Worm (Caenorhabditis elegans) whole organism, L1 larva: ENCODE results near the gene clec-118.

Source experiments
- C04F5.9 ChIP-seq: sonication (generic microtip); optimal IDR thresholded peaks from 2 replicates; lab custom pipeline; 2016; ENCODE audit warnings: missing genetic modification characterization, missing compliant biosample characterization
- F16B12.6 ChIP-seq: fragments of 150-350 bp; optimal IDR thresholded peaks from 2 replicates; lab custom pipeline; 2014; ENCODE audit warnings: missing biosample characterization, missing genetic modification characterization
- aly-2 ChIP-seq: fragments of 150-350 bp; optimal IDR thresholded peaks from 2 replicates; lab custom pipeline; 2014; ENCODE audit warnings: missing biosample characterization, missing genetic modification characterization
- ama-1 ChIP-seq: fragments of 150-350 bp; optimal IDR thresholded peaks from 2 replicates; lab custom pipeline; 2014
- blmp-1 ChIP-seq: fragments of 150-350 bp; optimal IDR thresholded peaks from 2 replicates; lab custom pipeline; 2014; ENCODE audit warnings: missing biosample characterization, missing genetic modification characterization
- ceh-82 ChIP-seq, 3 experiments: fragments of 150-350 bp in 1 of 3; sonication (generic microtip) in 2 of 3; optimal IDR thresholded peaks; 2 replicates each; lab custom pipeline; 2014 to 2017; ENCODE audit warnings: missing biosample characterization in 3 of 3, missing genetic modification characterization in 3 of 3
- ceh-90 ChIP-seq: sonication (generic microtip); optimal IDR thresholded peaks from 2 replicates; lab custom pipeline; 2016; ENCODE audit warnings: missing genetic modification characterization, missing compliant biosample characterization
- dpl-1 ChIP-seq, 3 experiments: fragments of 150-350 bp in 2 of 3; sonication (generic microtip) in 1 of 3; optimal IDR thresholded peaks; 2 replicates each; lab custom pipeline; 2014 to 2017; ENCODE audit warnings: missing biosample characterization in 3 of 3, missing genetic modification characterization in 3 of 3, missing genetic modification reagents in 3 of 3
- dsc-1 ChIP-seq: sonication (generic microtip); optimal IDR thresholded peaks from 2 replicates; lab custom pipeline; 2016; ENCODE audit warnings: mild to moderate bottlenecking, missing genetic modification characterization, missing compliant biosample characterization
- efl-1 ChIP-seq, 4 experiments: fragments of 150-350 bp; optimal IDR thresholded peaks in 3 of 4; peaks in 1 of 4; 1 replicate in 1 of 4; 2 replicates in 3 of 4; lab custom pipeline; 2014; ENCODE audit warnings: missing biosample characterization in 2 of 4, missing genetic modification characterization in 2 of 4, missing genetic modification reagents in 2 of 4
- elt-2 ChIP-seq: sonication (generic microtip); optimal IDR thresholded peaks from 2 replicates; lab custom pipeline; 2016; ENCODE audit warnings: missing genetic modification characterization, mild to moderate bottlenecking, inconsistent platforms, missing compliant biosample characterization, missing genetic modification reagents
- fkh-4 ChIP-seq: sonication (generic microtip); optimal IDR thresholded peaks from 2 replicates; lab custom pipeline; 2016; ENCODE audit warnings: missing compliant biosample characterization, missing genetic modification characterization, borderline replicate concordance
- grh-1 ChIP-seq: fragments of 200-800 bp; sonication (Bioruptor generic); IDR thresholded peaks from 2 replicates; pipeline ENCODE4 v1.3.6; 2022; ENCODE audit warnings: missing genetic modification reagents, missing genetic modification characterization, missing compliant biosample characterization
- hlh-4 ChIP-seq: sonication (generic microtip); optimal IDR thresholded peaks from 2 replicates; lab custom pipeline; 2016; ENCODE audit warnings: mild to moderate bottlenecking, missing genetic modification characterization, missing compliant biosample characterization
- hpl-2 ChIP-seq: fragments of 150-350 bp; optimal IDR thresholded peaks from 2 replicates; lab custom pipeline; 2014; ENCODE audit warnings: missing biosample characterization, missing genetic modification reagents, missing genetic modification characterization
- irx-1 ChIP-seq: sonication (generic microtip); optimal IDR thresholded peaks from 2 replicates; lab custom pipeline; 2016; ENCODE audit warnings: missing genetic modification characterization, missing compliant biosample characterization
- lin-13 ChIP-seq: fragments of 150-350 bp; optimal IDR thresholded peaks from 2 replicates; lab custom pipeline; 2014; ENCODE audit warnings: missing biosample characterization, missing genetic modification reagents, missing genetic modification characterization
- lin-35 ChIP-seq, 2 experiments: fragments of 150-350 bp; optimal IDR thresholded peaks; 2 replicates each; lab custom pipeline; 2014; ENCODE audit warnings: missing biosample characterization in 2 of 2, missing genetic modification characterization in 2 of 2, missing genetic modification reagents in 2 of 2
- lir-3 ChIP-seq: sonication (generic microtip); optimal IDR thresholded peaks from 2 replicates; lab custom pipeline; 2016; ENCODE audit warnings: mild to moderate bottlenecking, missing genetic modification characterization, moderate library complexity, missing compliant biosample characterization; ENCODE audit not compliant: poor library complexity
- lsy-2 ChIP-seq, 2 experiments: fragments of 150-350 bp; optimal IDR thresholded peaks; 2 replicates each; lab custom pipeline; 2014; ENCODE audit warnings: missing biosample characterization in 2 of 2, missing genetic modification characterization in 2 of 2
- mdl-1 ChIP-seq, 2 experiments: fragments of 150-350 bp; optimal IDR thresholded peaks; 2 replicates each; lab custom pipeline; 2014 to 2017; ENCODE audit warnings: missing biosample characterization in 2 of 2, missing genetic modification characterization in 2 of 2, inconsistent platforms in 1 of 2
- nhr-11 ChIP-seq: fragments of 150-350 bp; optimal IDR thresholded peaks from 2 replicates; lab custom pipeline; 2014; ENCODE audit warnings: missing biosample characterization, missing genetic modification characterization
- nhr-19 ChIP-seq: fragments of 200-800 bp; sonication (Bioruptor generic); conservative IDR thresholded peaks from 2 replicates; pipeline ENCODE4 v1.3.6; 2022; ENCODE audit warnings: missing genetic modification characterization, missing compliant biosample characterization
- nhr-20 ChIP-seq: sonication (generic microtip); optimal IDR thresholded peaks from 2 replicates; lab custom pipeline; 2016; ENCODE audit warnings: mild to moderate bottlenecking, missing genetic modification characterization, missing compliant biosample characterization
- nhr-47 ChIP-seq: sonication (generic microtip); optimal IDR thresholded peaks from 2 replicates; lab custom pipeline; 2016; ENCODE audit warnings: mild to moderate bottlenecking, missing genetic modification characterization, moderate library complexity, missing compliant biosample characterization
- nhr-84 ChIP-seq: sonication (generic microtip); optimal IDR thresholded peaks from 2 replicates; lab custom pipeline; 2017; ENCODE audit warnings: missing biosample characterization, missing genetic modification characterization
- nhr-85 ChIP-seq: sonication (generic microtip); peaks from one replicate; lab custom pipeline; 2016; ENCODE audit warnings: missing genetic modification characterization, inconsistent platforms, missing compliant biosample characterization
- nhr-90 ChIP-seq: sonication (generic microtip); optimal IDR thresholded peaks from 2 replicates; lab custom pipeline; 2016; ENCODE audit warnings: mild to moderate bottlenecking, missing genetic modification characterization, missing compliant biosample characterization; ENCODE audit not compliant: poor library complexity
- pqm-1 ChIP-seq: sonication (generic microtip); optimal IDR thresholded peaks from 3 replicates; lab custom pipeline; 2017; ENCODE audit warnings: missing biosample characterization, missing genetic modification characterization
- snpc-4 ChIP-seq: fragments of 150-350 bp; optimal IDR thresholded peaks from 2 replicates; lab custom pipeline; 2014; ENCODE audit warnings: missing biosample characterization, missing genetic modification characterization
- snu-23 ChIP-seq: sonication (generic microtip); optimal IDR thresholded peaks from 2 replicates; lab custom pipeline; 2016; ENCODE audit warnings: missing genetic modification characterization, missing compliant biosample characterization
- sox-4 ChIP-seq: sonication (generic microtip); optimal IDR thresholded peaks from 2 replicates; lab custom pipeline; 2016; ENCODE audit warnings: missing genetic modification characterization, missing compliant biosample characterization
- sptf-1 ChIP-seq: fragments of 150-350 bp; optimal IDR thresholded peaks from 2 replicates; lab custom pipeline; 2014; ENCODE audit warnings: missing biosample characterization, missing genetic modification characterization
- sup-37 ChIP-seq: fragments of 200-800 bp; sonication (Bioruptor generic); optimal IDR thresholded peaks from 2 replicates; lab custom pipeline; 2018; ENCODE audit warnings: mild to moderate bottlenecking, missing genetic modification characterization, missing compliant biosample characterization
- tbx-2 ChIP-seq: sonication (generic microtip); optimal IDR thresholded peaks from 2 replicates; lab custom pipeline; 2016; ENCODE audit warnings: missing genetic modification characterization, missing compliant biosample characterization
- tlp-1 ChIP-seq: fragments of 150-350 bp; optimal IDR thresholded peaks from 2 replicates; lab custom pipeline; 2014; ENCODE audit warnings: missing biosample characterization, missing genetic modification characterization
- unc-130 ChIP-seq: fragments of 150-350 bp; optimal IDR thresholded peaks from 2 replicates; lab custom pipeline; 2017; ENCODE audit warnings: missing biosample characterization, missing genetic modification characterization, inconsistent platforms
- unc-30 ChIP-seq: sonication (generic microtip); optimal IDR thresholded peaks from 2 replicates; lab custom pipeline; 2017; ENCODE audit warnings: missing biosample characterization, missing genetic modification characterization
- unc-62 ChIP-seq: fragments of 150-350 bp; optimal IDR thresholded peaks from 2 replicates; lab custom pipeline; 2014; ENCODE audit warnings: missing biosample characterization, missing genetic modification reagents, missing genetic modification characterization
- unc-86 ChIP-seq: sonication (generic microtip); optimal IDR thresholded peaks from 2 replicates; lab custom pipeline; 2016; ENCODE audit warnings: missing genetic modification characterization, missing compliant biosample characterization
- ztf-11 ChIP-seq, 2 experiments: sonication (generic microtip); optimal IDR thresholded peaks; 2 replicates each; lab custom pipeline; 2016 to 2017; ENCODE audit warnings: missing genetic modification characterization in 2 of 2, missing biosample characterization in 1 of 2, missing compliant biosample characterization in 1 of 2

Gene clec-118

DNA sequence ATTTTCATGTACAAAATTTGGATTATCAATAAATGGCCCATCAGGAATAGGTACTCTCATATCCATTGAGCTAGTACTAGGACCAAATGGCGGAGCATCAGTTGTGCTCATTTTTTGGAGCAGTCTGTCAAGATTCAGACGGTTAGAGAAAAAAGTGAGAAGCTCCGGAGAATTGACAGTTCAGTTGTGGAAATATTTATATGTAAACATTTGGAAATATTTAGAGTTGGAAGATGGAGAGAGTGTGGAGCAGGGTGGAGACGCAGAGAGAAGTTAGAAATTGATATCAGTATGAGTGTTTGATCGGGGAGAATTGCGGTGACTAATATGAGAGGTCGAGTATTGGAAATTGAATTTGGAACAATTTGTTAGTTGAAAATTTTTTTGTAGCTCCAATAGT is 8.9 kb upstream of the clec-118 start:
- TF ChIP-seq lin-13 (GFP tag; lab: Kevin White, UChicago) = no peak
- no peak for TF ChIP-seq tbx-2 (tag; lab: Kevin White, UChicago)
- TF ChIP-seq nhr-47 = no peak
- no peak for TF ChIP-seq unc-62 (GFP tag; lab: Kevin White, UChicago)
- TF ChIP-seq lin-35 (GFP tag; optimal IDR thresholded peaks at IDR 0.05; lab: Kevin White, UChicago) = peak in 1 of 2 experiments; percentile 18
- TF ChIP-seq nhr-90 (tag; lab: Kevin White, UChicago) = no peak
- TF ChIP-seq elt-2 = peak; percentile 15
- TF ChIP-seq nhr-20 = no peak
- TF ChIP-seq fkh-4 = no peak

DNA sequence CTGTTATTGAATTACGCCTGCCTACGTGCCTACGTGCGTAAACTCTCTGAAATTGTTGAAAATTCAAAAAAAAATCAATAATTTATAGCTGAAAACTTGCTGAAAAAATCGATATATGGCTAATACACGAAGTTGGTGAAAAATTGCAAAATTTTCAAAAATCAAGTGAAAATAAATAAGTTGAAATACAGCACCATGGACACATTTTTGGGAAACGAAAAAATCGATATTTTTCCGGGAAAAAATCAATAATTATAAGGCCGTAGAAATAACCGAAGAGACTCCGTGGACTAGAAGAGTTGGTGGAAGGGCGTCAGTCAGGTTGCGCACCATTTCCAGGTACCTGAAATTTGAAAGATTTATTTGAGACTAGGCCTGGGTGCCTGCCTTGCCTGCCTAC is 2.4 kb upstream of the clec-118 start:
- TF ChIP-seq unc-30 (tag; lab: Kevin White, UChicago) (no peak), ceh-82 (tag; optimal IDR thresholded peaks at IDR 0.05; lab: Kevin White, UChicago) (no peak), lsy-2 (tag; optimal IDR thresholded peaks at IDR 0.05; lab: Kevin White, UChicago) (no peak), tlp-1 (tag; lab: Kevin White, UChicago) (no peak), lir-3 (no peak), nhr-85 (tag; lab: Kevin White, UChicago) (no peak), snu-23 (GFP tag; lab: Kevin White, UChicago) (no peak), unc-130 (tag; lab: Kevin White, UChicago) (no peak), ceh-90 (tag; lab: Kevin White, UChicago) (no peak), nhr-90 (tag; lab: Kevin White, UChicago) (no peak), sptf-1 (tag; lab: Kevin White, UChicago) (no peak), grh-1 (GFP tag; lab: Robert Waterston, UW) (no peak)

ce11 chrII:608757-609156 is 3.5 kb downstream of the clec-118 start, which contains the start of gene W04H10.1:
Gene W04H10.1, plus strand, starts transcription at chrII:609057.
- TF ChIP-seq hpl-2 (GFP tag; lab: Kevin White, UChicago) = no peak
- TF ChIP-seq ztf-11 (tag; optimal IDR thresholded peaks at IDR 0.05; lab: Kevin White, UChicago) = no peak

DNA sequence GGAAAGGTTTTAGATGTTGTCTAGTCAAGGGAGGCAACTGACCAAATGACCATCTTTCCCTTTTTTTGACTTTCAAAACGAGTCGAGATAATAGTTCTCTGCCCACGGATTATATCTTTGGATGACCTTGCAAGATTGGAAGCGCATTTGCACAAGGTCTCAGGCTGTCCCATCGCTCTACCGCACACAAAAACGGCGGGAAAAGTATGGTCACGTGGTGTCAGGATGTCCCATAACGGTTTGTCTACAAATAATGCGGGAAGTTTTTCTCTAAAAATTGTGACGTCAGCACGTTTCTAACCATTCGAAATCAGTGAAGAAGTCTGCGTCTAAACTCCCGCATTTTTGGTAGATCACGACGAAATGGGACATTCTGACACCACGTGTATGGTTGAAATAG is 3.9 kb downstream of the clec-118 start, which contains the start of gene W04H10.6:
TSS of gene W04H10.6 (minus strand) at position 101 of the 400 bp plus-strand sequence.
- TF ChIP-seq nhr-85 (tag; lab: Kevin White, UChicago) (peak; percentile 78), dpl-1 (GFP tag; optimal IDR thresholded peaks at IDR 0.05; lab: Kevin White, UChicago) (peak in 2 of 3 experiments; percentile 20 to 24), snu-23 (GFP tag; lab: Kevin White, UChicago) (peak; percentile 31), grh-1 (GFP tag; lab: Robert Waterston, UW) (no peak), blmp-1 (tag; lab: Kevin White, UChicago) (peak; percentile 36)

DNA sequence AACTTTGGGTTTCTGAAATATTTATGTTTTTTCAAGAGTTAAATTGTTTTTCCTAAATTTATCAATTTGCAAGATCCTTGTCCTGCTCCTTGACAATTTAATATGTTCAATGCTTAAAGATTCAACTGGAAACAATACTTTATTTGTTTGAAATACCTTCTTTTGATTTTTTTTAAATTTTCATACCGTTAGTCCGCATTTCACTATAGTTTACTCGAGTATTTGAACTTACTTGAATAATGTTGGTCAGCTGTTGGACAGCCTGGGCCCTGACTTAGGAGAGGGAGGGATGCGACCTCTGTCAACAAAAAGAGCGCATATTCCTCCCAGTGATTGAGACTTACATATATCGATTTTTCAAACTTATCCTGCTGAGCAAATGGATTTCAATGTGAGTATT is 6.2 kb downstream of the clec-118 start, which contains the start of gene W04H10.5:
TSS of gene W04H10.5 (plus strand) at position 301 of the 400 bp plus-strand sequence.
- TF ChIP-seq unc-130 (tag; lab: Kevin White, UChicago) (no peak), hlh-4 (tag; lab: Kevin White, UChicago) (no peak), nhr-20 (no peak)

DNA sequence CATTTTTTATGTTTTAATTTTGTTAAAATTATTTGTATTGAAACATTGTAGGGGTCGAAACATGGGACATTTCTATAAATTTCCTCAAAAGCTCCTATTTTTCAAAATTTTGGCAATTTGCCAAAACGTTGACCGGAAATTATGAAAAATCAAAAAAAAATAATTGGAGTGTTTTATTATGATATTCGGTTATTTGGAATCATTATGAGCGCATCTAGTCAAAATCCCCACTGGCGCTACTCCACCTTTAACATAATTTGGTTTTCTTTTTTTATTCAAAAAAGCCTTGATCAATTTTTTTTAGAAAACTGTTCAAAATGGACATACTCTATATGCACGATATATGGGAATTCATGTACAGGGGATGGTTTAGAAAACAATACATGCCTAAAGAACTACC is 7.0 kb downstream of the clec-118 start, which contains the start of gene W04H10.2:
TSS of gene W04H10.2 (plus strand) at position 301 of the 400 bp plus-strand sequence.
- no peak for TF ChIP-seq ama-1 (lab: Kevin White, UChicago)

- TF ChIP-seq mdl-1 (tag; optimal IDR thresholded peaks at IDR 0.05; lab: Kevin White, UChicago) = peak in 1 of 2 experiments; percentile 81
- TF ChIP-seq dsc-1 (tag; lab: Kevin White, UChicago) = peak; percentile 21
- TF ChIP-seq snpc-4 (tag; lab: Kevin White, UChicago) = peak; percentile 64
- TF ChIP-seq dpl-1 (GFP tag; optimal IDR thresholded peaks at IDR 0.05; lab: Kevin White, UChicago) = peak; percentile 34 to 57 (median 49)
- peak; percentile 45 for TF ChIP-seq irx-1 (tag; lab: Kevin White, UChicago)
- TF ChIP-seq sup-37 = no peak
- no peak for TF ChIP-seq C04F5.9 (tag; lab: Kevin White, UChicago)
- TF ChIP-seq sox-4 (tag; lab: Kevin White, UChicago) = no peak
- TF ChIP-seq nhr-84 (tag; lab: Kevin White, UChicago) = no peak
- peak; percentile 61 to 68 for TF ChIP-seq efl-1 (optimal IDR thresholded peaks at IDR 0.05; lab: Kevin White, UChicago)
- peak; percentile 53 to 81 for TF ChIP-seq efl-1 (GFP tag; optimal IDR thresholded peaks at IDR 0.05 in 1 of 2; lab: Kevin White, UChicago)
- TF ChIP-seq nhr-19 = no peak
- no peak for TF ChIP-seq pqm-1 (tag; lab: Kevin White, UChicago)
- peak; percentile 33 for TF ChIP-seq unc-86
- peak; percentile 26 for TF ChIP-seq nhr-11
- no peak for TF ChIP-seq aly-2
- no peak for TF ChIP-seq F16B12.6
Measured at ce11 chrII:602969-603368, 9.3 kb downstream of the clec-118 start.
